Fruit fly (Drosophila melanogaster) whole organism, embryonic: Measurements from ENCODE around the gene CG18581.

ENCODE experiments used
- CG10321 ChIP-seq: fragments of 200-800 bp; sonication (Bioruptor generic); IDR thresholded peaks from 2 replicates; pipeline ENCODE4 v1.3.6; 2022; ENCODE audit warnings: missing biosample characterization, missing genetic modification characterization
- CG11560 ChIP-seq: fragments of 200-800 bp; sonication (Bioruptor generic); IDR thresholded peaks from 3 replicates; pipeline ENCODE4 v1.3.6; 2022; ENCODE audit warnings: missing biosample characterization, missing genetic modification characterization
- CG11696 ChIP-seq: fragments of 200-800 bp; sonication (Bioruptor generic); IDR thresholded peaks from 2 replicates; pipeline ENCODE4 v1.3.6; 2022; ENCODE audit warnings: missing biosample characterization, missing genetic modification characterization
- CG11723 ChIP-seq: fragments of 200-800 bp; sonication (Bioruptor generic); optimal IDR thresholded peaks from 2 replicates; lab custom pipeline; 2017; ENCODE audit warnings: missing biosample characterization, mild to moderate bottlenecking, missing genetic modification characterization
- CG12236 ChIP-seq: fragments of 200-800 bp; sonication (Bioruptor generic); optimal IDR thresholded peaks from 2 replicates; lab custom pipeline; 2016; ENCODE audit warnings: missing biosample characterization, missing genetic modification characterization
- CG12769 ChIP-seq: fragments of 200-800 bp; sonication (Bioruptor generic); optimal IDR thresholded peaks from 2 replicates; lab custom pipeline; 2019; ENCODE audit warnings: missing biosample characterization, mild to moderate bottlenecking, missing genetic modification characterization, moderate library complexity
- CG1529 ChIP-seq: fragments of 200-800 bp; sonication (Bioruptor generic); optimal IDR thresholded peaks from 3 replicates; lab custom pipeline; 2018; ENCODE audit warnings: missing biosample characterization, missing genetic modification characterization
- CG17359 ChIP-seq: fragments of 200-800 bp; sonication (Bioruptor generic); optimal IDR thresholded peaks from 3 replicates; lab custom pipeline; 2018; ENCODE audit warnings: missing biosample characterization, mild to moderate bottlenecking, missing genetic modification characterization, moderate library complexity
- CG1792 ChIP-seq: fragments of 200-800 bp; sonication (Bioruptor generic); optimal IDR thresholded peaks from 2 replicates; lab custom pipeline; 2016; ENCODE audit warnings: missing biosample characterization, missing genetic modification characterization
- CG30020 ChIP-seq: fragments of 200-800 bp; optimal IDR thresholded peaks from 2 replicates; lab custom pipeline; 2019; ENCODE audit warnings: missing biosample characterization, mild to moderate bottlenecking, missing genetic modification characterization, moderate library complexity
- CG31441 ChIP-seq: fragments of 200-800 bp; sonication (Bioruptor generic); IDR thresholded peaks from 2 replicates; pipeline ENCODE4 v1.3.6; 2022; ENCODE audit warnings: missing biosample characterization, missing genetic modification characterization
- CG32772 ChIP-seq: fragments of 200-800 bp; sonication (Bioruptor generic); IDR thresholded peaks from 2 replicates; pipeline ENCODE4 v1.3.6; 2022; ENCODE audit warnings: missing biosample characterization, missing genetic modification characterization
- CG34422 ChIP-seq: fragments of 200-800 bp; sonication (Bioruptor generic); IDR thresholded peaks from 3 replicates; pipeline ENCODE4 v1.3.6; 2022; ENCODE audit warnings: missing biosample characterization, missing genetic modification characterization
- CG3726 ChIP-seq: fragments of 200-800 bp; sonication (Bioruptor generic); IDR thresholded peaks from 3 replicates; pipeline ENCODE4, ENCODE4 v1.3.6; 2022; ENCODE audit warnings: missing biosample characterization, missing genetic modification characterization
- CG4617 ChIP-seq: fragments of 200-800 bp; sonication (Bioruptor generic); optimal IDR thresholded peaks from 3 replicates; lab custom pipeline; 2016; ENCODE audit warnings: missing biosample characterization, missing genetic modification characterization, borderline replicate concordance
- CG5245 ChIP-seq: fragments of 200-800 bp; sonication (Bioruptor generic); optimal IDR thresholded peaks from 3 replicates; lab custom pipeline; 2016; ENCODE audit warnings: missing biosample characterization, missing genetic modification characterization
- CG8290 ChIP-seq, 3 experiments: fragments of 200-800 bp; sonication (Bioruptor generic); optimal IDR thresholded peaks; 2 replicates each; lab custom pipeline; 2016 to 2019; ENCODE audit warnings: missing biosample characterization in 3 of 3, missing genetic modification characterization in 3 of 3, mild to moderate bottlenecking in 2 of 3, moderate library complexity in 1 of 3
- CG9437 ChIP-seq: fragments of 200-800 bp; sonication (Bioruptor generic); optimal IDR thresholded peaks from 2 replicates; lab custom pipeline; 2018; ENCODE audit warnings: missing biosample characterization, mild to moderate bottlenecking, missing genetic modification characterization
- D19A ChIP-seq: fragments of 200-800 bp; optimal IDR thresholded peaks from 3 replicates; lab custom pipeline; 2019; ENCODE audit warnings: missing biosample characterization, mild to moderate bottlenecking, missing genetic modification characterization, moderate library complexity
- Deaf1 ChIP-seq: fragments of 200-800 bp; optimal IDR thresholded peaks from 3 replicates; lab custom pipeline; 2019; ENCODE audit warnings: missing biosample characterization, mild to moderate bottlenecking, missing genetic modification characterization, moderate library complexity
- Dip2 ChIP-seq: fragments of 200-800 bp; sonication (Bioruptor generic); IDR thresholded peaks from 2 replicates; pipeline ENCODE4 v1.3.6; 2022; ENCODE audit warnings: missing biosample characterization, missing genetic modification characterization
- E2f2 ChIP-seq: fragments of 200-800 bp; sonication (Bioruptor generic); IDR thresholded peaks from 2 replicates; pipeline ENCODE4 v1.3.6; 2022; ENCODE audit warnings: missing biosample characterization, missing genetic modification characterization
- GATAe ChIP-seq: fragments of 200-800 bp; sonication (Bioruptor generic); conservative IDR thresholded peaks from 2 replicates; pipeline ENCODE4 v1.3.6; 2022; ENCODE audit warnings: missing biosample characterization, missing genetic modification characterization
- Gsc ChIP-seq: fragments of 200-800 bp; sonication (Bioruptor generic); IDR thresholded peaks from 2 replicates; pipeline ENCODE4 v1.3.6; 2022; ENCODE audit warnings: missing biosample characterization, missing genetic modification characterization
- HLHmδ ChIP-seq: fragments of 200-800 bp; sonication (Bioruptor generic); optimal IDR thresholded peaks from 2 replicates; lab custom pipeline; 2018; ENCODE audit warnings: missing biosample characterization, mild to moderate bottlenecking, missing genetic modification characterization, moderate library complexity
- Hsf ChIP-seq: fragments of 200-800 bp; sonication (Bioruptor generic); optimal IDR thresholded peaks from 3 replicates; lab custom pipeline; 2016; ENCODE audit warnings: missing biosample characterization, missing genetic modification characterization
- Med ChIP-seq: fragments of 200-800 bp; sonication (Bioruptor generic); peaks from one replicate; lab custom pipeline; 2016; ENCODE audit warnings: missing biosample characterization, missing genetic modification characterization, mild to moderate bottlenecking, inconsistent platforms, moderate library complexity
- Mrtf ChIP-seq: fragments of 200-800 bp; sonication (Bioruptor generic); IDR thresholded peaks from 3 replicates; pipeline ENCODE4 v1.3.6; 2022; ENCODE audit warnings: missing biosample characterization, missing genetic modification characterization
- Neu2 ChIP-seq: fragments of 200-800 bp; sonication (Bioruptor generic); optimal IDR thresholded peaks from 3 replicates; lab custom pipeline; 2016; ENCODE audit warnings: missing biosample characterization, missing genetic modification characterization, borderline replicate concordance
- Optix ChIP-seq: fragments of 200-800 bp; sonication (Bioruptor generic); IDR thresholded peaks from 3 replicates; pipeline ENCODE4 v1.3.6; 2022; ENCODE audit warnings: missing biosample characterization, missing genetic modification characterization
- Ravus ChIP-seq: fragments of 200-800 bp; sonication (Bioruptor generic); IDR thresholded peaks from 2 replicates; pipeline ENCODE4 v1.3.6; 2022; ENCODE audit warnings: missing biosample characterization, missing genetic modification characterization
- Rx ChIP-seq: fragments of 200-800 bp; sonication (Bioruptor generic); IDR thresholded peaks from 2 replicates; pipeline ENCODE4 v1.3.6; 2022; ENCODE audit warnings: missing biosample characterization, missing genetic modification characterization
- Six4 ChIP-seq: fragments of 200-800 bp; sonication (Bioruptor generic); optimal IDR thresholded peaks from 2 replicates; lab custom pipeline; 2016; ENCODE audit warnings: missing biosample characterization, missing genetic modification characterization
- Sox102F ChIP-seq: fragments of 200-800 bp; sonication (Bioruptor generic); optimal IDR thresholded peaks from 2 replicates; lab custom pipeline; 2018; ENCODE audit warnings: missing biosample characterization, mild to moderate bottlenecking, missing genetic modification characterization, moderate library complexity
- Sry-β ChIP-seq: fragments of 200-800 bp; sonication (Bioruptor generic); optimal IDR thresholded peaks from 2 replicates; lab custom pipeline; 2018; ENCODE audit warnings: missing biosample characterization, mild to moderate bottlenecking, missing genetic modification characterization, moderate library complexity
- Sry-δ ChIP-seq: fragments of 200-800 bp; sonication (Bioruptor generic); optimal IDR thresholded peaks from 2 replicates; lab custom pipeline; 2016; ENCODE audit warnings: missing biosample characterization, missing genetic modification characterization
- Xbp1 ChIP-seq: fragments of 200-800 bp; sonication (Bioruptor generic); optimal IDR thresholded peaks from 3 replicates; lab custom pipeline; 2016; ENCODE audit warnings: missing biosample characterization, mild to moderate bottlenecking, missing genetic modification characterization
- ab ChIP-seq: fragments of 200-800 bp; sonication (Bioruptor generic); optimal IDR thresholded peaks from 2 replicates; lab custom pipeline; 2016; ENCODE audit warnings: missing biosample characterization, missing genetic modification characterization
- da ChIP-seq: fragments of 200-800 bp; sonication (Bioruptor generic); optimal IDR thresholded peaks from 2 replicates; lab custom pipeline; 2016; ENCODE audit warnings: missing biosample characterization, missing genetic modification characterization
- disco-r ChIP-seq: fragments of 200-800 bp; sonication (Bioruptor generic); optimal IDR thresholded peaks from 2 replicates; lab custom pipeline; 2016; ENCODE audit warnings: missing biosample characterization, missing genetic modification characterization
- dm ChIP-seq: fragments of 200-800 bp; sonication (Bioruptor generic); optimal IDR thresholded peaks from 3 replicates; lab custom pipeline; 2016; ENCODE audit warnings: missing biosample characterization, missing genetic modification characterization
- fd3F ChIP-seq: fragments of 200-800 bp; sonication (Bioruptor generic); optimal IDR thresholded peaks from 2 replicates; lab custom pipeline; 2018; ENCODE audit warnings: missing biosample characterization, mild to moderate bottlenecking, missing genetic modification characterization, moderate library complexity
- gsb-n ChIP-seq: fragments of 200-800 bp; sonication (Bioruptor generic); optimal IDR thresholded peaks from 3 replicates; lab custom pipeline; 2018; ENCODE audit warnings: missing biosample characterization, mild to moderate bottlenecking, missing genetic modification characterization
- kni ChIP-seq: fragments of 200-800 bp; sonication (Bioruptor generic); optimal IDR thresholded peaks from 3 replicates; lab custom pipeline; 2017; ENCODE audit warnings: mild to moderate bottlenecking, missing biosample characterization, missing genetic modification reagents, missing genetic modification characterization
- ro ChIP-seq: fragments of 200-800 bp; sonication (Bioruptor generic); IDR thresholded peaks from 2 replicates; pipeline ENCODE4 v1.3.6; 2022; ENCODE audit warnings: missing biosample characterization, missing genetic modification characterization
- sc ChIP-seq, 3 experiments: fragments of >200 bp in 2 of 3; fragments of 200-800 bp in 1 of 3; sonication (Bioruptor generic) in 1 of 3; optimal IDR thresholded peaks; 2 replicates in 2 of 3; 3 replicates in 1 of 3; lab custom pipeline; 2017; ENCODE audit warnings: mild to moderate bottlenecking in 1 of 3, missing biosample characterization in 1 of 3, missing genetic modification characterization in 1 of 3, missing genetic modification reagents in 1 of 3
- stc ChIP-seq: fragments of 200-800 bp; sonication (Bioruptor generic); IDR thresholded peaks from 2 replicates; pipeline ENCODE4 v1.3.6; 2022; ENCODE audit warnings: missing biosample characterization, missing genetic modification characterization
- tgo ChIP-seq: fragments of 200-800 bp; sonication (Bioruptor generic); IDR thresholded peaks from 3 replicates; pipeline ENCODE4 v1.3.6; 2022; ENCODE audit warnings: missing biosample characterization, missing genetic modification characterization
- z ChIP-seq: fragments of 200-800 bp; sonication (Bioruptor generic); IDR thresholded peaks from 3 replicates; pipeline ENCODE4 v1.3.6; 2022; ENCODE audit warnings: missing biosample characterization, missing genetic modification characterization
- zen2 ChIP-seq: fragments of 200-800 bp; sonication (Bioruptor generic); IDR thresholded peaks from 3 replicates; pipeline ENCODE4 v1.3.6; 2022; ENCODE audit warnings: missing biosample characterization, missing genetic modification characterization; ENCODE audit not compliant: partially characterized antibody

CG18581 gene

DNA sequence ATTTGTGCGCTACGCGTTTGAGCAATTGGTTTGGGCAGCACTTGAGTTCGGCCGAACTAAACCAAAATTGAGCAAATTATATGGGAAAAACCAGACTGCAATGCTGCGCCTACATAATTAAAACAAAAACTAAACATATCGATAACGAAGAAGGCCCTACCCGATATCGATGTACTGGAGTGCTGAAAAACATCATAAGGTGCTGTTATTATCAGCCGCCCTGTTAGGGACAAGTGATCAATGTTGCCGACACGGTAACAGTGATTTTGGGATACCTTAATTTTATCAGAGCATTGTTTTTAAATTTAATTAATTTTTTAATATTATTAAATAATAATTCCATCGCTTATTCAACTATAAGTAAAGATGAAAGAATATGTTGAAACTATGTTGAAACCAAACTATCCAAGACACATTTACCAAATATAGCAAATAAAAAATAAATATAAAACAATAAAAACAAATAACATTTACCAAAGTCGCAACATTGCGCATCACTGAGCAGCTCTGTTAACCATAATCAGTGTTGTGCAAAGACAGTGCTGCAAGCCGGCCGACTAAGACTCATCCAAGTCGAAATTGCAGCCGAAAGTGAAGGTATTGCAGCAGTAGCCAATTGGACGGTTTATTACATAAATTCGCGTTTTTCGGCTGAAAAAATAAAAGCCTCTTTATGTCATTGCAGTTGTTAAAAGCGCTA is 44.7 kb upstream of the CG18581 start, which contains the start of the genes sstn, Plp and GlyRS (continued):
- TF ChIP-seq Sox102F (GFP tag; lab: Kevin White, UChicago) = no peak
- no peak for TF ChIP-seq kni
- no peak for TF ChIP-seq CG3726 (GFP tag; lab: Robert Waterston, UW)
- no peak for TF ChIP-seq CG17359 (tag; lab: Kevin White, UChicago)
- no peak for TF ChIP-seq sc (optimal IDR thresholded peaks at IDR 0.05; lab: Kevin White, UChicago)
- TF ChIP-seq sc (GFP tag; optimal IDR thresholded peaks at IDR 0.05; lab: Kevin White, UChicago) = peak; percentile 26
- TF ChIP-seq ro (GFP tag; lab: Robert Waterston, UW) = no peak
- TF ChIP-seq CG11696 = no peak
- TF ChIP-seq dm (GFP tag; lab: Kevin White, UChicago) = no peak
- no peak for TF ChIP-seq disco-r (GFP tag; lab: Kevin White, UChicago)
- peak; percentile 33 for TF ChIP-seq CG11723 (GFP tag; lab: Kevin White, UChicago)
- no peak for TF ChIP-seq tgo (GFP tag; lab: Robert Waterston, UW)
- no peak for TF ChIP-seq CG1792 (GFP tag; lab: Kevin White, UChicago)
- peak; percentile 6 for TF ChIP-seq Sry-δ (GFP tag; lab: Kevin White, UChicago)
- TF ChIP-seq ab = no peak
- no peak for TF ChIP-seq CG32772 (GFP tag; lab: Robert Waterston, UW)
- TF ChIP-seq Six4 (GFP tag; lab: Kevin White, UChicago) = no peak
- TF ChIP-seq z (GFP tag; lab: Robert Waterston, UW) = no peak
- TF ChIP-seq Mrtf (GFP tag; lab: Robert Waterston, UW) = no peak
- no peak for TF ChIP-seq fd3F (GFP tag; lab: Kevin White, UChicago)
- no peak for TF ChIP-seq stc (GFP tag; lab: Robert Waterston, UW)
- TF ChIP-seq CG5245 (GFP tag; lab: Kevin White, UChicago) = no peak
- no peak for TF ChIP-seq HLHmδ (GFP tag; lab: Kevin White, UChicago)
- no peak for TF ChIP-seq CG10321 (GFP tag; lab: Robert Waterston, UW)
- TF ChIP-seq CG9437 (GFP tag; lab: Kevin White, UChicago) = no peak
- TF ChIP-seq Neu2 = no peak
- TF ChIP-seq zen2 (GFP tag; lab: Robert Waterston, UW) = no peak
- TF ChIP-seq Ravus = no peak
- TF ChIP-seq CG31441 (GFP tag; lab: Robert Waterston, UW) = peak; percentile 85
- no peak for TF ChIP-seq Rx (GFP tag; lab: Robert Waterston, UW)
- peak; percentile 70 for TF ChIP-seq Med (GFP tag; lab: Kevin White, UChicago)
- TF ChIP-seq CG8290 (GFP tag; optimal IDR thresholded peaks at IDR 0.05; lab: Kevin White, UChicago) = peak; percentile 61
- peak in 1 of 2 experiments; percentile 1 for TF ChIP-seq CG8290 (tag; optimal IDR thresholded peaks at IDR 0.05; lab: Kevin White, UChicago)
- no peak for TF ChIP-seq CG11560 (tag; lab: Robert Waterston, UW)
- no peak for TF ChIP-seq da (GFP tag; lab: Kevin White, UChicago)
- peak; percentile 38 for TF ChIP-seq gsb-n (tag; lab: Kevin White, UChicago)
- no peak for TF ChIP-seq Dip2
- TF ChIP-seq Sry-β (GFP tag; lab: Kevin White, UChicago) = peak; percentile 95
- peak; percentile 15 for TF ChIP-seq CG1529 (GFP tag; lab: Kevin White, UChicago)
- peak; percentile 33 for TF ChIP-seq D19A (tag; lab: Kevin White, UChicago)
- peak; percentile 41; the same call in 1 of the 3 replicates for TF ChIP-seq CG34422 (GFP tag; lab: Robert Waterston, UW)
- TF ChIP-seq Gsc = no peak
- no peak for TF ChIP-seq GATAe (GFP tag; lab: Robert Waterston, UW)
- TF ChIP-seq Optix = no peak
- TF ChIP-seq E2f2 (GFP tag; lab: Robert Waterston, UW) = no peak
- TF ChIP-seq CG30020 (tag; lab: Kevin White, UChicago) = peak; percentile 50
- TF ChIP-seq Deaf1 (tag; lab: Kevin White, UChicago) = no peak
- TF ChIP-seq Xbp1 (GFP tag; lab: Kevin White, UChicago) = peak; percentile 40
- peak; percentile 35 for TF ChIP-seq CG4617 (GFP tag; lab: Kevin White, UChicago)
- no peak for TF ChIP-seq CG12769
- TF ChIP-seq CG12236 = no peak
- peak; percentile 5 for TF ChIP-seq Hsf (GFP tag; lab: Kevin White, UChicago)
